Fruit fly (Drosophila melanogaster): ENCODE data around the gene Pgam5.

Gene Pgam5

dm6 chrX:1877107-1877736 is 3.9 kb upstream of the Pgam5 start, which contains the start of the genes CG14817 and CG14805 (continued):
- TF ChIP-seq vnd (GFP tag; IDR thresholded peaks at IDR 0.05; ENCODE audit: partially characterized antibody) (0 out of 3 replicates have a peak, but pooled peaks have one; percentile 31), ATbp (GFP tag; optimal IDR thresholded peaks at IDR 0.05) (no peak), CG30020 (tag; optimal IDR thresholded peaks at IDR 0.05) (peak; percentile 40), Usf (GFP tag; optimal IDR thresholded peaks at IDR 0.05) (peak; percentile 26), CG8478 (optimal IDR thresholded peaks at IDR 0.05) (no peak), MESR4 (GFP tag; optimal IDR thresholded peaks at IDR 0.05) (peak; percentile 87), exex (tag; optimal IDR thresholded peaks at IDR 0.05) (no peak), CG18476 (GFP tag; optimal IDR thresholded peaks at IDR 0.05) (no peak), da (GFP tag; optimal IDR thresholded peaks at IDR 0.05) (no peak), Oaz (GFP tag; IDR thresholded peaks at IDR 0.05) (no peak), CHES-1-like (GFP tag; optimal IDR thresholded peaks at IDR 0.05) (peak; percentile 41), insv (GFP tag; optimal IDR thresholded peaks at IDR 0.05) (peak in 1 of 2 experiments; percentile 56), CG5245 (GFP tag; optimal IDR thresholded peaks at IDR 0.05) (no peak), CG10366 (GFP tag; IDR thresholded peaks at IDR 0.05) (peak; percentile 21; the same call in 1 of the 2 replicates), Meics (GFP tag; optimal IDR thresholded peaks at IDR 0.05) (peak; percentile 89), CG6254 (GFP tag; optimal IDR thresholded peaks at IDR 0.05) (no peak), sug (tag; optimal IDR thresholded peaks at IDR 0.05) (peak; percentile 72), E2f2 (GFP tag; IDR thresholded peaks at IDR 0.05) (peak; percentile 57), CG6272 (GFP tag; IDR thresholded peaks at IDR 0.05) (no peak), HLHmδ (GFP tag; optimal IDR thresholded peaks at IDR 0.05) (peak; percentile 81), CG9817 (tag; optimal IDR thresholded peaks at IDR 0.05) (peak; percentile 54), Camta (GFP tag; optimal IDR thresholded peaks at IDR 0.05) (no peak), CG31365 (tag; optimal IDR thresholded peaks at IDR 0.05) (peak; percentile 76), Hr51 (GFP tag; optimal IDR thresholded peaks at IDR 0.05) (peak in 1 of 2 experiments; percentile 12), bcd (GFP tag; optimal IDR thresholded peaks at IDR 0.05) (peak; percentile 79), corto (GFP tag; optimal IDR thresholded peaks at IDR 0.05) (no peak), E2f1 (GFP tag; IDR thresholded peaks at IDR 0.05) (no peak), Ptx1 (GFP tag; IDR thresholded peaks at IDR 0.05) (no peak), ERR (GFP tag; optimal IDR thresholded peaks at IDR 0.05) (no peak), Ssrp (tag; optimal IDR thresholded peaks at IDR 0.05) (no peak), B-H1 (GFP tag; IDR thresholded peaks at IDR 0.05) (no peak), grn (GFP tag; optimal IDR thresholded peaks at IDR 0.05) (no peak), CG4424 (GFP tag; optimal IDR thresholded peaks at IDR 0.05) (no peak), sisA (GFP tag; IDR thresholded peaks at IDR 0.05) (no peak), slou (GFP tag; optimal IDR thresholded peaks at IDR 0.05) (no peak), dan (GFP tag; IDR thresholded peaks at IDR 0.05) (no peak), eyg (GFP tag; optimal IDR thresholded peaks at IDR 0.05) (no peak), CG1602 (GFP tag; optimal IDR thresholded peaks at IDR 0.05) (no peak), crc (GFP tag; optimal IDR thresholded peaks at IDR 0.05) (peak; percentile 27), HmgD (GFP tag; optimal IDR thresholded peaks at IDR 0.05) (no peak), al (GFP tag; IDR thresholded peaks at IDR 0.05) (no peak; the same call in 1 of the 2 replicates), CG3407 (GFP tag; optimal IDR thresholded peaks at IDR 0.05) (no peak), Atf-2 (GFP tag; optimal IDR thresholded peaks at IDR 0.05) (no peak), chinmo (GFP tag; IDR thresholded peaks at IDR 0.05; ENCODE audit: partially characterized antibody) (no peak), CG7987 (GFP tag; optimal IDR thresholded peaks at IDR 0.05) (peak; percentile 93), Dad (GFP tag; optimal IDR thresholded peaks at IDR 0.05) (peak; percentile 7), br (optimal IDR thresholded peaks at IDR 0.05) (no peak), CG14860 (GFP tag; IDR thresholded peaks at IDR 0.05; ENCODE audit: partially characterized antibody) (no peak), CG16815 (GFP tag; optimal IDR thresholded peaks at IDR 0.05) (no peak), NC2β (GFP tag; optimal IDR thresholded peaks at IDR 0.05) (peak; percentile 65), esg (GFP tag; conservative IDR thresholded peaks at IDR 0.05) (no peak)

Data from whole organism, embryonic.